Fruit fly (Drosophila melanogaster): ENCODE measurements around the gene CG15715.
A peak's percentile ranks its signal among the peaks of the same experiment; 100 is the strongest.

Gene CG15715

DNA sequence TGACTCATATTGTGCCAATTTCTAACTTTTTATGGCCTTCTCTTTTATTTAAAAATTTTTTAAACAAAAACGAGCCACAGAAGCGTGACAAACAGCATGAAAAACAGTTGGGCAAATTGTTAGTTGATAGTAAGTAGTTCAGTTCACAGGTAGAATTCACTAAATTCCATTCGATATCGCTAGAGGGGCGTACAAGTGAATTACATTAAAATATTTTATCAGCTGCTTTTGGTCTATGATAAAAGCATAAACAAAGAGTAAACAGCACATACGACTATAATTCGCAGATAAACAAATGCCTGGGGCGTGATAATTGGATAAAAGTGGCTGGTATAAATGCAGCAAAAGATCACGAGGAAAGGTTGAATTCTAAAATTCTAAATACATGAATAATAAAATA is 23.3 kb downstream of the CG15715 start (continued):
- TF ChIP-seq ash1 (GFP tag; optimal IDR thresholded peaks at IDR 0.05), result no peak
- TF ChIP-seq jumu (GFP tag; optimal IDR thresholded peaks at IDR 0.05), result no peak
- TF ChIP-seq sob (GFP tag; IDR thresholded peaks at IDR 0.05), result no peak
- no peak for TF ChIP-seq org-1 (GFP tag; optimal IDR thresholded peaks at IDR 0.05)
- TF ChIP-seq CG10431 (GFP tag; optimal IDR thresholded peaks at IDR 0.05), result no peak
- no peak for TF ChIP-seq ems (GFP tag; optimal IDR thresholded peaks at IDR 0.05)
- TF ChIP-seq CG18476 (GFP tag; optimal IDR thresholded peaks at IDR 0.05), result no peak
- TF ChIP-seq CrebB (tag; optimal IDR thresholded peaks at IDR 0.05), result no peak
- no peak for TF ChIP-seq sc (optimal IDR thresholded peaks at IDR 0.05)
- no peak for TF ChIP-seq sc (GFP tag; optimal IDR thresholded peaks at IDR 0.05)
- TF ChIP-seq CG14441 (GFP tag; IDR thresholded peaks at IDR 0.05), result peak; percentile 35; the same call in 1 of the 2 replicates
- no peak for TF ChIP-seq kni (GFP tag; optimal IDR thresholded peaks at IDR 0.05)
- no peak for TF ChIP-seq al (GFP tag; IDR thresholded peaks at IDR 0.05)
- no peak for TF ChIP-seq pan (optimal IDR thresholded peaks at IDR 0.05)
- no peak for TF ChIP-seq pan (GFP tag; optimal IDR thresholded peaks at IDR 0.05 in 1 of 2, IDR thresholded peaks at IDR 0.05 in 1 of 2)
- TF ChIP-seq lilli (GFP tag; optimal IDR thresholded peaks at IDR 0.05), result no peak
- TF ChIP-seq gsb (GFP tag; IDR thresholded peaks at IDR 0.05), result no peak
- TF ChIP-seq Aef1 (GFP tag; IDR thresholded peaks at IDR 0.05), result no peak
- peak; percentile 20 for TF ChIP-seq NfI (GFP tag; optimal IDR thresholded peaks at IDR 0.05)
- no peak for TF ChIP-seq CG7963 (GFP tag; IDR thresholded peaks at IDR 0.05; ENCODE audit: partially characterized antibody)
- TF ChIP-seq CG16815 (GFP tag; optimal IDR thresholded peaks at IDR 0.05), result no peak
- no peak for TF ChIP-seq zf30C (GFP tag; optimal IDR thresholded peaks at IDR 0.05)
- no peak for TF ChIP-seq abd-A (tag; optimal IDR thresholded peaks at IDR 0.05)

dm6 chr3L:15809768-15810167 is 27.5 kb downstream of the CG15715 start:
- peak; percentile 43 for TF ChIP-seq Scr (GFP tag; IDR thresholded peaks at IDR 0.05; ENCODE audit: partially characterized antibody)
- TF ChIP-seq sens (GFP tag), result peak; percentile 62
- TF ChIP-seq CG13287 (GFP tag; IDR thresholded peaks at IDR 0.05; ENCODE audit: partially characterized antibody), result peak; percentile 32; the same call in 1 of the 2 replicates
- peak; percentile 33 for TF ChIP-seq BEAF-32 (GFP tag; optimal IDR thresholded peaks at IDR 0.05)
- TF ChIP-seq HLH4C (GFP tag; IDR thresholded peaks at IDR 0.05; ENCODE audit: partially characterized antibody), result 0 out of 3 replicates have a peak, but pooled peaks have one; percentile 24
- no peak for TF ChIP-seq h (optimal IDR thresholded peaks at IDR 0.05)
- TF ChIP-seq unc-4 (GFP tag; IDR thresholded peaks at IDR 0.05; ENCODE audit: partially characterized antibody), result peak; percentile 27; the same call in 1 of the 2 replicates
- no peak for TF ChIP-seq phol (tag; optimal IDR thresholded peaks at IDR 0.05)
- TF ChIP-seq CG14667 (GFP tag; IDR thresholded peaks at IDR 0.05), result no peak
- no peak for TF ChIP-seq Ets97D (GFP tag; optimal IDR thresholded peaks at IDR 0.05)
- TF ChIP-seq lola (GFP tag; optimal IDR thresholded peaks at IDR 0.05), result peak in 1 of 3 experiments; percentile 39

DNA sequence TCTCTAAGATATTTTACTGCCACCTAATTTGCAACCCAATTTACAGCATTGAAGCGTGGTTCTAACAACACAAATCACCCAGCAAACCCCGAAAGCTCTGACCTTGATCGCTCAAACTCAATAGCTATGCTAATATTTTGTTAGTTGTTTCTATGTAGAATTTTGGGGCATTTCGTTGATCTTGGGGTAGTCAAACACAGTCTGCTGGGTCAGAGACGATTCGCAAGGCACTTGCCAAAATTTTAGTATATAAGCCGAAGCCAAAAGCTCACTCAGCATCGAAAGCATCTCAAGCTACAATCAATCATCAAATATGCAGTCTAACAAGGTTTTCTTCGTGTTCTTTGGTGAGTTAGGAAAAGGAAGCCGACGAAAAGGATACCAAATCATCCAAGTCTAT is 28.1 kb downstream of the CG15715 start, which contains the start of gene CG13445:
Gene CG13445 (plus strand): TSS at position 301 of the 400 bp plus-strand sequence.
- TF ChIP-seq sim (GFP tag; IDR thresholded peaks at IDR 0.05) (0 out of 2 replicates have a peak, but pooled peaks have one; percentile 3), Med (GFP tag) (peak; percentile 57), CG8388 (GFP tag; optimal IDR thresholded peaks at IDR 0.05) (no peak)

DNA sequence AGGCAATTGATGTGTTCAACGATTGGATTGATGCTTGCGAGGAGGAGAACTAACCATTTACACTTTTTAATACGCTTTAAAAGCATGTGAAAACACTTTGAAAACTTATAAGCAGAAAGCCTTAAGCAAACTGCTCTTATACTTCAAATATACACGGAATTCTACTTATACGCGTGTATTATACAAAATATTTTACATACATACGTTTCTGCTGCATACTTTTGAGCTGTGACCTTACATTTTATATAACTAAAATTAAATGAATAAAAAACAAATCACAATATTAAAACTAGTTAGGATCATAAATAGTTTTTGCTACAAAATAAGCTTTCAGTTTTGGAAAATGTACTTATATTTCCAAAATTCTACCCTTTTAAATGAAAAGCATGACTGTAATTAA is 28.6 kb downstream of the CG15715 start:
- TF ChIP-seq CG7963 (GFP tag; IDR thresholded peaks at IDR 0.05; ENCODE audit: partially characterized antibody), result 0 out of 3 replicates have a peak, but pooled peaks have one; percentile 5
- peak; percentile 60 for TF ChIP-seq CTCF (GFP tag; optimal IDR thresholded peaks at IDR 0.05)
- TF ChIP-seq CG18011 (GFP tag; optimal IDR thresholded peaks at IDR 0.05), result no peak
- no peak for TF ChIP-seq CrebB (tag; optimal IDR thresholded peaks at IDR 0.05)
- TF ChIP-seq amos (GFP tag; IDR thresholded peaks at IDR 0.05; ENCODE audit: partially characterized antibody), result peak; percentile 44
- TF ChIP-seq stwl (tag; optimal IDR thresholded peaks at IDR 0.05), result peak; percentile 30
- peak in 1 of 2 experiments; percentile 91 for TF ChIP-seq Pdp1 (GFP tag; optimal IDR thresholded peaks at IDR 0.05)
- no peak for TF ChIP-seq kni (GFP tag; optimal IDR thresholded peaks at IDR 0.05)
- peak; percentile 68 for TF ChIP-seq CG2199 (GFP tag; IDR thresholded peaks at IDR 0.05)
- TF ChIP-seq Bgb (GFP tag; IDR thresholded peaks at IDR 0.05; ENCODE audit: partially characterized antibody), result peak; percentile 42
- TF ChIP-seq CG8765 (GFP tag; IDR thresholded peaks at IDR 0.05), result no peak
- 0 out of 2 replicates have a peak, but pooled peaks have one; percentile 12 for TF ChIP-seq bbx (GFP tag; IDR thresholded peaks at IDR 0.05; ENCODE audit: partially characterized antibody)

All from whole organism, embryonic.